Worm (Caenorhabditis elegans): ENCODE data around the gene srbc-43.

srbc-43 gene

ce11 chrV:12814022-12814421 is 23.7 kb upstream of the srbc-43 start, which contains the start of gene ZC443.3:
Gene ZC443.3, minus strand, starts transcription at chrV:12814122.
- no peak for TF ChIP-seq aly-2 (tag; optimal IDR thresholded peaks at IDR 0.05)
- TF ChIP-seq ceh-82 (tag; optimal IDR thresholded peaks at IDR 0.05) = no peak
- TF ChIP-seq nhr-237 (tag; optimal IDR thresholded peaks at IDR 0.05) = no peak
- no peak for TF ChIP-seq lin-39 (tag; optimal IDR thresholded peaks at IDR 0.05)
- no peak for TF ChIP-seq egl-27 (tag; optimal IDR thresholded peaks at IDR 0.05)
- no peak for TF ChIP-seq peb-1 (tag; optimal IDR thresholded peaks at IDR 0.05)
- no peak for TF ChIP-seq elt-3 (tag; optimal IDR thresholded peaks at IDR 0.05)
- no peak for TF ChIP-seq fos-1 (tag; optimal IDR thresholded peaks at IDR 0.05)
- no peak for TF ChIP-seq ztf-1 (GFP tag; conservative IDR thresholded peaks at IDR 0.05)
- no peak for TF ChIP-seq C34F6.9 (tag; optimal IDR thresholded peaks at IDR 0.05)
- TF ChIP-seq skn-1 (tag; optimal IDR thresholded peaks at IDR 0.05) = no peak
- no peak for TF ChIP-seq sma-9 (GFP tag; optimal IDR thresholded peaks at IDR 0.05)
- TF ChIP-seq sma-9 (tag; optimal IDR thresholded peaks at IDR 0.05) = no peak
- TF ChIP-seq mbf-1 (tag; optimal IDR thresholded peaks at IDR 0.05) = no peak

DNA sequence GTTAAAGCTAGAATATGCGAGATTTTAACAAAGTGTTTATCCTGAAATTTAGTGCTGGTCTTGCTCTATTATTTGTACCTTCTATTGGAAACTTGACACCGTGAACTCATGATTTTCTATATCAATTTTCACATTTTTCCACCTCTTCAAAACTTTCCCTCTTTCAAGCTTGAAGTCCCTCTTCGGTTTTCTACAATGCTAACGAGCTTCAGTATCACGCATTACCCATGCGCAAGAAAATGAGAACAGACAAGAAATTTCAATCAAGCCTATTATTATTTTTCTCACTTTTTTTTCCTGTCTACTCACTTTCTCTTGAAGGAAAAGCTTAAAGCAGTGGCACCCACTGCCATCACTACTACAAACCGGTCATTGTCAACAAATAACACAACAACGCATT is 21.5 kb upstream of the srbc-43 start:
- TF ChIP-seq lsy-2 (tag; optimal IDR thresholded peaks at IDR 0.05) = peak in 1 of 2 experiments; percentile 5
- TF ChIP-seq aly-2 (tag; optimal IDR thresholded peaks at IDR 0.05) = no peak
- TF ChIP-seq ama-1 (optimal IDR thresholded peaks at IDR 0.05) = peak; percentile 15

ce11 chrV:12811126-12811525 is 20.8 kb upstream of the srbc-43 start, which contains the start of gene ZC443.2:
Gene ZC443.2, minus strand, starts transcription at chrV:12811192.
- TF ChIP-seq unc-55 (GFP tag; optimal IDR thresholded peaks at IDR 0.05) (peak; percentile 64), lsy-2 (tag; optimal IDR thresholded peaks at IDR 0.05) (no peak)

DNA sequence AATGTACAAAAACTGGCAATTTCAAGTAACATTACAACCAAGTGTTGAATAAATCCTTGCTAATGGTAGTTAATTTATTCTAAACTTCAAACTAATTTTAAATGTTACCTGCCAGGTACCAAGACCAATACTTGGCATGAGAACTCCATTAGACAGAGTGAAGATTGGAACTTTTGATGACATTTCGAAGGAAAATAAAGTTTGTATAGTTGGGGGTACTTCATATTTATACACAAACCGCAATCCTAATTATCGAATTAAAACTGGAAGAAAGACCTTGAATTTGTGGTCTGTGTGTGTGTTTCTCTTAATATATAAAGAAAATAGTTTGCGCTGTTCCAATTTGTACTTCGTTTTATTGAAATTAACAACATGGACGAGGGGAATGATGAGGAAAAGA is 19.6 kb upstream of the srbc-43 start, which contains the start of gene ZC443.1:
Gene ZC443.1 (minus strand): TSS at position 205 of the 400 bp plus-strand sequence.
- no peak for TF ChIP-seq R02D3.7 (tag; optimal IDR thresholded peaks at IDR 0.05)
- TF ChIP-seq nhr-21 (tag; optimal IDR thresholded peaks at IDR 0.05) = no peak
- TF ChIP-seq lsy-2 (tag; optimal IDR thresholded peaks at IDR 0.05) = no peak
- TF ChIP-seq unc-62 (GFP tag; optimal IDR thresholded peaks at IDR 0.05) = no peak
- TF ChIP-seq sem-4 (tag; optimal IDR thresholded peaks at IDR 0.05) = no peak
- TF ChIP-seq sma-3 (GFP tag; optimal IDR thresholded peaks at IDR 0.05) = no peak
- TF ChIP-seq blmp-1 (tag; optimal IDR thresholded peaks at IDR 0.05; ENCODE audit: insufficient read depth) = no peak
- TF ChIP-seq ceh-16 (tag; optimal IDR thresholded peaks at IDR 0.05) = no peak
- TF ChIP-seq snpc-4 (tag; optimal IDR thresholded peaks at IDR 0.05) = no peak
- TF ChIP-seq nhr-25 (tag; optimal IDR thresholded peaks at IDR 0.05) = no peak
- TF ChIP-seq elt-3 (tag; optimal IDR thresholded peaks at IDR 0.05) = no peak
- TF ChIP-seq mab-5 (tag; optimal IDR thresholded peaks at IDR 0.05) = no peak
- TF ChIP-seq lin-11 (tag; optimal IDR thresholded peaks at IDR 0.05) = no peak
- no peak for TF ChIP-seq elt-1 (tag; optimal IDR thresholded peaks at IDR 0.05)
- TF ChIP-seq crh-2 (tag; optimal IDR thresholded peaks at IDR 0.05) = no peak
- no peak for TF ChIP-seq lin-13 (GFP tag; optimal IDR thresholded peaks at IDR 0.05)
- no peak for TF ChIP-seq nhr-10 (tag; optimal IDR thresholded peaks at IDR 0.05)
- TF ChIP-seq mdl-1 (tag; optimal IDR thresholded peaks at IDR 0.05) = no peak
- TF ChIP-seq ceh-82 (tag; optimal IDR thresholded peaks at IDR 0.05) = no peak
- TF ChIP-seq F13H6.1 (tag; optimal IDR thresholded peaks at IDR 0.05) = no peak

DNA sequence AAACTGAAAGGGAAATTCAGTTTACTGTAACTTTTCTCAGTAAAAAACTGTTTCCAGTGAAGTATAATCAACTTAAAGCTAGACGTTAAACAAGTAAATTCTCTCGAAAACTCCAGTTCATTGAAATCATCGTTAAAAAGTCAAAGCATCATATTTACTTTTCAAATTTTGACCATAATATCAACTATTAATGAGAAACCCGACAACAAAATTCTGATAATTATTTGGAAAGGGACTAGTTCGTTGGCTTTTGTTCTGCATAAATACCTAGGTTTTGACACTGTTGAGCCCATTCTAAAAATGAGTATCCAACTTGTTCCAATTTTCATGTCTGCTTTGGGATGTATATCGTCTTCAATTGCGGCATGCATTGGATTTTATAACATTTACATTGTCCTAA is 15.9 kb upstream of the srbc-43 start, which contains the start of gene ZC443.7:
Gene ZC443.7 (plus strand): TSS at position 301 of the 400 bp plus-strand sequence.
- no peak for TF ChIP-seq egl-27 (tag; optimal IDR thresholded peaks at IDR 0.05)
- TF ChIP-seq lin-39 (tag; optimal IDR thresholded peaks at IDR 0.05) = no peak
- no peak for TF ChIP-seq ztf-11 (tag; optimal IDR thresholded peaks at IDR 0.05)
- no peak for TF ChIP-seq ceh-82 (tag; optimal IDR thresholded peaks at IDR 0.05)
- TF ChIP-seq snpc-4 (tag; optimal IDR thresholded peaks at IDR 0.05) = no peak
- TF ChIP-seq nhr-10 (tag; optimal IDR thresholded peaks at IDR 0.05) = no peak
- TF ChIP-seq lin-13 (GFP tag; optimal IDR thresholded peaks at IDR 0.05) = no peak
- TF ChIP-seq nhr-12 (tag; optimal IDR thresholded peaks at IDR 0.05) = no peak
- TF ChIP-seq zag-1 (tag; optimal IDR thresholded peaks at IDR 0.05) = no peak
- no peak for TF ChIP-seq mab-5 (tag; optimal IDR thresholded peaks at IDR 0.05)
- no peak for TF ChIP-seq fos-1 (tag; optimal IDR thresholded peaks at IDR 0.05)
- TF ChIP-seq gmeb-1 (tag; optimal IDR thresholded peaks at IDR 0.05) = no peak
- TF ChIP-seq aly-2 (tag; optimal IDR thresholded peaks at IDR 0.05) = no peak
